Worm (Caenorhabditis elegans) whole organism, L3 larva: ENCODE data around the gene F59A6.12.

Experiments
- R02D3.7 ChIP-seq: fragments of 150-350 bp; optimal IDR thresholded peaks from 2 replicates; lab custom pipeline; 2014; ENCODE audit warnings: missing biosample characterization, missing genetic modification characterization
- ZK546.5 ChIP-seq: sonication (generic microtip); optimal IDR thresholded peaks from 2 replicates; lab custom pipeline; 2017; ENCODE audit warnings: missing biosample characterization, missing genetic modification characterization
- aly-2 ChIP-seq: fragments of 150-350 bp; optimal IDR thresholded peaks from 2 replicates; lab custom pipeline; 2014; ENCODE audit warnings: missing biosample characterization, missing genetic modification characterization
- ama-1 ChIP-seq: fragments of 150-350 bp; optimal IDR thresholded peaks from 2 replicates; lab custom pipeline; 2018
- ceh-16 ChIP-seq: sonication (generic microtip); optimal IDR thresholded peaks from 2 replicates; lab custom pipeline; 2017; ENCODE audit warnings: missing biosample characterization, missing genetic modification characterization
- ceh-28 ChIP-seq: fragments of 150-350 bp; optimal IDR thresholded peaks from 2 replicates; lab custom pipeline; 2014; ENCODE audit warnings: missing biosample characterization, missing genetic modification reagents, missing genetic modification characterization
- ceh-82 ChIP-seq: fragments of 150-350 bp; optimal IDR thresholded peaks from 2 replicates; lab custom pipeline; 2014; ENCODE audit warnings: missing biosample characterization, missing genetic modification characterization
- ceh-9 ChIP-seq: sonication (generic microtip); optimal IDR thresholded peaks from 2 replicates; lab custom pipeline; 2018; ENCODE audit warnings: missing biosample characterization, missing genetic modification characterization
- daf-12 ChIP-seq: fragments of 150-350 bp; optimal IDR thresholded peaks from 2 replicates; lab custom pipeline; 2014; ENCODE audit warnings: missing biosample characterization, missing genetic modification reagents, missing genetic modification characterization
- egl-27 ChIP-seq: sonication (generic microtip); optimal IDR thresholded peaks from 4 replicates; lab custom pipeline; 2017; ENCODE audit warnings: missing biosample characterization, missing genetic modification reagents, missing genetic modification characterization
- egl-5 ChIP-seq: fragments of 150-350 bp; optimal IDR thresholded peaks from 2 replicates; lab custom pipeline; 2017; ENCODE audit warnings: missing biosample characterization, missing genetic modification reagents, missing genetic modification characterization, inconsistent platforms
- elt-1 ChIP-seq: fragments of 150-350 bp; optimal IDR thresholded peaks from 2 replicates; lab custom pipeline; 2014; ENCODE audit warnings: missing biosample characterization, missing genetic modification characterization
- elt-2 ChIP-seq: sonication (generic microtip); optimal IDR thresholded peaks from 2 replicates; lab custom pipeline; 2016; ENCODE audit warnings: missing genetic modification reagents, mild to moderate bottlenecking, missing genetic modification characterization, missing compliant biosample characterization
- elt-3 ChIP-seq, 3 experiments: fragments of 150-350 bp in 1 of 3; sonication (generic microtip) in 2 of 3; optimal IDR thresholded peaks; 2 replicates in 2 of 3; 4 replicates in 1 of 3; lab custom pipeline; 2014 to 2017; ENCODE audit warnings: missing biosample characterization in 3 of 3, missing genetic modification characterization in 3 of 3
- eor-1 ChIP-seq, 2 experiments: fragments of 150-350 bp; optimal IDR thresholded peaks; 2 replicates each; lab custom pipeline; 2014 to 2018; ENCODE audit warnings: missing biosample characterization in 2 of 2, missing genetic modification characterization in 2 of 2
- fkh-2 ChIP-seq: fragments of 150-350 bp; optimal IDR thresholded peaks from 2 replicates; lab custom pipeline; 2014; ENCODE audit warnings: missing biosample characterization, missing genetic modification reagents, missing genetic modification characterization
- hmg-11 ChIP-seq: sonication (generic microtip); optimal IDR thresholded peaks from 2 replicates; lab custom pipeline; 2016; ENCODE audit warnings: missing genetic modification characterization, missing compliant biosample characterization
- jun-1 ChIP-seq: fragments of 150-350 bp; optimal IDR thresholded peaks from 2 replicates; lab custom pipeline; 2014; ENCODE audit warnings: missing biosample characterization, missing genetic modification reagents, missing genetic modification characterization
- lin-15B ChIP-seq: fragments of 150-350 bp; optimal IDR thresholded peaks from 2 replicates; lab custom pipeline; 2014; ENCODE audit warnings: missing biosample characterization, missing genetic modification characterization
- lin-39 ChIP-seq: fragments of 150-350 bp; optimal IDR thresholded peaks from 2 replicates; lab custom pipeline; 2018; ENCODE audit warnings: missing biosample characterization, missing genetic modification reagents, missing genetic modification characterization
- lsy-12 ChIP-seq: sonication (generic microtip); optimal IDR thresholded peaks from 2 replicates; lab custom pipeline; 2016; ENCODE audit warnings: mild to moderate bottlenecking, missing genetic modification characterization, missing compliant biosample characterization
- mdl-1 ChIP-seq: fragments of 150-350 bp; optimal IDR thresholded peaks from 2 replicates; lab custom pipeline; 2014; ENCODE audit warnings: missing biosample characterization, missing genetic modification characterization
- mml-1 ChIP-seq: fragments of 150-350 bp; sonication (generic microtip); optimal IDR thresholded peaks from 3 replicates; lab custom pipeline; 2014; ENCODE audit warnings: missing biosample characterization, missing genetic modification characterization
- nfya-1 ChIP-seq: sonication (generic microtip); optimal IDR thresholded peaks from 2 replicates; lab custom pipeline; 2017; ENCODE audit warnings: missing genetic modification characterization, mild to moderate bottlenecking, missing compliant biosample characterization, antibody characterized with exemption, moderate library complexity; ENCODE audit not compliant: insufficient read depth
- nhr-11 ChIP-seq: fragments of 150-350 bp; optimal IDR thresholded peaks from 2 replicates; lab custom pipeline; 2014; ENCODE audit warnings: missing biosample characterization, missing genetic modification characterization
- nhr-12 ChIP-seq: fragments of 150-350 bp; optimal IDR thresholded peaks from 2 replicates; lab custom pipeline; 2014; ENCODE audit warnings: missing biosample characterization, missing genetic modification characterization
- nhr-23 ChIP-seq: fragments of 150-350 bp; optimal IDR thresholded peaks from 2 replicates; lab custom pipeline; 2014; ENCODE audit warnings: missing biosample characterization, missing genetic modification reagents, missing genetic modification characterization
- nhr-25 ChIP-seq: sonication (generic microtip); optimal IDR thresholded peaks from 2 replicates; lab custom pipeline; 2017; ENCODE audit warnings: missing biosample characterization, missing genetic modification characterization
- nhr-28 ChIP-seq: fragments of 150-350 bp; optimal IDR thresholded peaks from 2 replicates; lab custom pipeline; 2014; ENCODE audit warnings: missing biosample characterization, missing genetic modification characterization
- nhr-43 ChIP-seq: sonication (generic microtip); optimal IDR thresholded peaks from 2 replicates; lab custom pipeline; 2016; ENCODE audit warnings: mild to moderate bottlenecking, missing genetic modification characterization, missing compliant biosample characterization; ENCODE audit not compliant: poor library complexity, severe bottlenecking
- nhr-76 ChIP-seq: fragments of 150-350 bp; sonication (generic microtip); optimal IDR thresholded peaks from 5 replicates; lab custom pipeline; 2014; ENCODE audit warnings: missing biosample characterization, missing genetic modification characterization
- nhr-77 ChIP-seq: fragments of 150-350 bp; optimal IDR thresholded peaks from 2 replicates; lab custom pipeline; 2014; ENCODE audit warnings: missing biosample characterization, missing genetic modification characterization
- pha-4 ChIP-seq: fragments of 150-350 bp; optimal IDR thresholded peaks from 2 replicates; lab custom pipeline; 2014; ENCODE audit warnings: missing biosample characterization, missing genetic modification reagents, missing genetic modification characterization
- pqm-1 ChIP-seq: fragments of 150-350 bp; optimal IDR thresholded peaks from 2 replicates; lab custom pipeline; 2017; ENCODE audit warnings: missing biosample characterization, missing genetic modification characterization, inconsistent platforms
- sea-2 ChIP-seq: fragments of 150-350 bp; sonication (generic microtip); optimal IDR thresholded peaks from 4 replicates; lab custom pipeline; 2014; ENCODE audit warnings: missing biosample characterization, missing genetic modification reagents, missing genetic modification characterization
- skn-1 ChIP-seq: fragments of 150-350 bp; optimal IDR thresholded peaks from 2 replicates; lab custom pipeline; 2014; ENCODE audit warnings: missing biosample characterization, missing genetic modification characterization
- snpc-4 ChIP-seq: fragments of 150-350 bp; optimal IDR thresholded peaks from 2 replicates; lab custom pipeline; 2014; ENCODE audit warnings: missing biosample characterization, missing genetic modification characterization
- tbx-2 ChIP-seq: sonication (generic microtip); optimal IDR thresholded peaks from 2 replicates; lab custom pipeline; 2016; ENCODE audit warnings: mild to moderate bottlenecking, missing genetic modification characterization, missing compliant biosample characterization
- ztf-11 ChIP-seq: fragments of 150-350 bp; optimal IDR thresholded peaks from 2 replicates; lab custom pipeline; 2014; ENCODE audit warnings: missing biosample characterization, missing genetic modification characterization
- ztf-4 ChIP-seq: fragments of 150-350 bp; optimal IDR thresholded peaks from 2 replicates; lab custom pipeline; 2014; ENCODE audit warnings: missing biosample characterization, missing genetic modification characterization

The F59A6.12 gene

DNA sequence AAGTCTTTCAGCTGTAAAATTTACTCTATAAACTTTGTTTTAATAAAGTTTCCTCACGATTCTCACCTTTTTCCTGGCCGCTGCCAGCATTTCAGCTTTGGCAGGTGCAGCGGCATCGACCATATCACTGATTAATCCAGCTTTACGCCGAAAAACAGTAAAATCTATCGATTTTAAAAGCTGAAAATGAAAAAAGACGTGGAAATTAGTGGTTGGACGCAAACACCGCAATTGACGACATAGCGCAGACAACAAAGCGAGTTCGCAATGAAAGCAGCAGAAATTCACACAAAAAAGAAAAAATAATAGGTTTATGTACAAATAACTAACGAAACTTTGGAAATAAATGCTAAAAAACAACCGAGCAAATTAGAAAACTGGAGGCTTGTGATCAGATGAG lies 28.0 kb upstream of the F59A6.12 start, which contains the start of gene golg-2:
Gene golg-2 (minus strand): TSS at position 180 of the 400 bp plus-strand sequence.
- TF ChIP-seq egl-5 (tag; lab: Kevin White, UChicago) = no peak
- TF ChIP-seq ztf-4 (tag; lab: Kevin White, UChicago) = no peak
- TF ChIP-seq elt-3 (tag; optimal IDR thresholded peaks at IDR 0.05; lab: Kevin White, UChicago) = no peak
- TF ChIP-seq lin-39 = no peak
- TF ChIP-seq elt-2 = peak; percentile 48
- TF ChIP-seq nfya-1 = peak; percentile 17
- peak; percentile 20 for TF ChIP-seq hmg-11 (tag; lab: Kevin White, UChicago)
- TF ChIP-seq eor-1 (tag; optimal IDR thresholded peaks at IDR 0.05; lab: Kevin White, UChicago) = no peak
- no peak for TF ChIP-seq nhr-77
- peak; percentile 47 for TF ChIP-seq ama-1
- TF ChIP-seq pha-4 (tag; lab: Kevin White, UChicago) = peak; percentile 37

DNA sequence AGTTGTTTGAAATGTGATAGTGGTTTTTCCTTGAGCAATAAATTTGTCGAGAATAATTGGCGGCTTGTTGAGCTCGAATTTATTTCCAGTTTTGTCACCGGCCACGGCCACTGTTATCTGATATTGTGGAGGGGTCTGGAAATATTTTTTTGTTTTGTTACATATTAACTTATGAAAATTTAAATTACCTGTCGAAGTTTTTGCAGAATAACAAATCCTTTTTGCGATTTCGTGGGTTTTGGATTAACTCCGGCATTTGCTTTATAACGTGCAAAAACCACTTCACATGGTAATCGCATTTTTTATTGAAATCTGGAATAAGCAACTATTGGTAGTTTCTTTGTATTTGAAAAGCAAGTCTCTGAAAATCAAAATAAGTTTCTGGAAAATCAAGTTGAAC lies 24.2 kb upstream of the F59A6.12 start, which contains the start of gene lrr-1:
Gene lrr-1 (minus strand): TSS at position 312 of the 400 bp plus-strand sequence.
- TF ChIP-seq daf-12 (tag; lab: Kevin White, UChicago) (no peak), nhr-77 (peak; percentile 12), elt-2 (peak; percentile 32)

DNA sequence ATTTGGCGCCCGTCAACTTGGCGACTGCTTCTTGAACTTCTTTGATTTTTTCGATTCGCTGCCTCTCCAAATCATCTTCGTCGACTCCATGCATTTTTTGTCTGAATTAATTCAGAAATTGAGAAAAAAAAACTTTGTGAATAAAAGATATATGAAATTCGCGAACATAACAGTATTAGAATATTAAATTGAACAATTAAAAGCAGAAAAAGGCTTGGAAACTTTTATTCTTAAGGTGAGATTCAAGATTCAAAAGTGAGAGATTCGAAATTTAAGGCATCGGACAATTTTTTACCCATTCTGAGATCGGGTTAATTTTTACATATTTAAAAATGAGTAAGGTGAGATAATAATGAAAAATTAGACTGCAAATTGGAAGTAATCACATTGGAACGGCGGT lies 22.1 kb upstream of the F59A6.12 start, which contains the start of gene F33G12.3:
Gene F33G12.3 (minus strand): TSS at position 101 of the 400 bp plus-strand sequence.
- TF ChIP-seq snpc-4 (no peak), eor-1 (tag; optimal IDR thresholded peaks at IDR 0.05; lab: Kevin White, UChicago) (no peak)

DNA sequence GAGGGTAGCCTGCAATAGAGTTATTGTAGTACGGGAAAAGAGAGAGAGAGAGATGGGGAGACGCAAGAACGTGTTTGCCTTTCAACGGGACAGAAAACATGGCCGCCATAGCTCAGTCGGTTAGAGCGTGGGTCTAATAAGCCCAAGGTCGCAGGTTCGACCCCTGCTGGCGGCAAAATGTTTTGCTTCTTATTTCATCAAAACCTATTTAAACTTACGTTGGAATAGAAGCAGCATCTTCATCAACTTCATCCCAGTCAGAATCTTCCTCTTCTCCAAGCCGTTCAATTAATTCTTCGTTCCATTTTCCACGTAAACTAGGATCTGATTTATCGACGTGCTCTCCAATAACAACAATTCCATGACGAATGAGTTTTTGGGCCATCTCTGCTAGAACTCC lies 20.8 kb upstream of the F59A6.12 start:
- TF ChIP-seq nhr-25 (tag; lab: Kevin White, UChicago) (peak; percentile 40), nhr-12 (no peak), mdl-1 (no peak), egl-27 (peak; percentile 46), sea-2 (GFP tag; lab: Kevin White, UChicago) (no peak), ceh-82 (tag; lab: Kevin White, UChicago) (peak; percentile 29), tbx-2 (peak; percentile 19), pha-4 (tag; lab: Kevin White, UChicago) (peak; percentile 38), lsy-12 (tag; lab: Kevin White, UChicago) (peak; percentile 73), lin-15B (peak; percentile 34), nhr-43 (tag; lab: Kevin White, UChicago) (peak; percentile 63), egl-5 (tag; lab: Kevin White, UChicago) (no peak), jun-1 (tag; lab: Kevin White, UChicago) (peak; percentile 35), pqm-1 (tag; lab: Kevin White, UChicago) (peak; percentile 17), lin-39 (peak; percentile 58), R02D3.7 (peak; percentile 29), snpc-4 (peak; percentile 30), ztf-4 (tag; lab: Kevin White, UChicago) (no peak), nfya-1 (peak; percentile 57), hmg-11 (tag; lab: Kevin White, UChicago) (peak; percentile 89), fkh-2 (tag; lab: Kevin White, UChicago) (no peak), elt-2 (peak; percentile 87)

DNA sequence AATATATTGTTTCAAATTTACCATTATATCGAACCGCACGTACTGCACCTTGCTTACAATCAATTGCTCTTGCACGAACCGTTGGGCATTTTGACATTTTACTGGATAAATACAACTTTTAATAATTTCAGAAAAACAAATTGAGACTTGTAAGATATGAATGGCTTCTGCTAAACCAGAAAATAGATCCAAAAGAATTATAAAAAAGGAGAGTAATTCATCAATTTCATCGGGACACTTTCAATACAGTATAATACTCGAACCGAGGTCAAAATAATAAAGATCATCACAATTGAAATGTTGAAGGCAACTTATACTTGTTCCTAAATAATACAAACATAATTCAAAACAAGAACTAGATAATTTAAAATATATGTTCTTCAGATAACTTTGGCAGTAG lies 19.7 kb upstream of the F59A6.12 start, which contains the start of gene wdr-83:
Gene wdr-83 (minus strand): TSS at position 101 of the 400 bp plus-strand sequence.
- TF ChIP-seq ceh-16 (tag; lab: Kevin White, UChicago) = no peak
- no peak for TF ChIP-seq nhr-76 (tag; lab: Kevin White, UChicago)
- no peak for TF ChIP-seq egl-5 (tag; lab: Kevin White, UChicago)
- no peak for TF ChIP-seq daf-12 (tag; lab: Kevin White, UChicago)
- no peak for TF ChIP-seq elt-3 (tag; optimal IDR thresholded peaks at IDR 0.05; lab: Kevin White, UChicago)
- no peak for TF ChIP-seq nhr-28 (tag; lab: Kevin White, UChicago)
- no peak for TF ChIP-seq jun-1 (tag; lab: Kevin White, UChicago)
- TF ChIP-seq ceh-28 (tag; lab: Kevin White, UChicago) = no peak
- no peak for TF ChIP-seq tbx-2
- no peak for TF ChIP-seq ceh-9
- no peak for TF ChIP-seq nhr-23 (tag; lab: Kevin White, UChicago)
- TF ChIP-seq elt-2 = no peak
- no peak for TF ChIP-seq elt-1 (tag; lab: Kevin White, UChicago)
- TF ChIP-seq ZK546.5 = no peak
- no peak for TF ChIP-seq snpc-4
- TF ChIP-seq mml-1 (tag; lab: Kevin White, UChicago) = no peak
- TF ChIP-seq ztf-11 (tag; lab: Kevin White, UChicago) = no peak
- TF ChIP-seq aly-2 (tag; lab: Kevin White, UChicago) = no peak
- no peak for TF ChIP-seq skn-1 (tag; lab: Kevin White, UChicago)
- TF ChIP-seq nhr-11 (tag; lab: Kevin White, UChicago) = no peak
